Worm (Caenorhabditis elegans): Measurements from ENCODE around the gene K12H6.5.
A peak's percentile ranks its signal among the peaks of the same experiment; 100 is the strongest.

Gene K12H6.5

DNA sequence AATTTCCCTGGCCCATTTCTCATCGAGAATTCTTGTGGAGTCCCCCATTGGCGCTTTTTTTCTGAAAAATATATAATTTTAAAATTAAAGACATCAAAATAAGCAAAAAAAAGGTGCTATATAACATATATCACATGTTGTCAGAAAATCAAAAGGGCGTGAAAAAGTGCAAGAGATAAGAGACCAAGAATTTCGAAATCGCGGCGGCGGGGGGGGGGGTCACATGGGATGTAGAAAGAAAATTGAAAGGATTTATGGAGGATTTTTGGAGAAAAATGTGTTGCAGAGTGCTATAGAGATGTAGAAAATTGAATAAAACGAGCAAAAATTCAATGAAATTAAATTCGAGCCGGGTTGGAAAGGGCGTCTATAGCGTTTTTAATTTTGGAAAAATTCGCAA, 5.2 kb upstream of the K12H6.5 start, which contains the start of gene K12H6.6:
Gene K12H6.6 (minus strand): TSS at position 61 of the 400 bp plus-strand sequence.
- TF ChIP-seq lin-11 (tag; optimal IDR thresholded peaks at IDR 0.05), result no peak
- TF ChIP-seq C34F6.9 (tag; optimal IDR thresholded peaks at IDR 0.05), result peak; percentile 14
- no peak for TF ChIP-seq sem-4 (tag; optimal IDR thresholded peaks at IDR 0.05)

ce11 chrII:2830144-2830543, 4.2 kb upstream of the K12H6.5 start:
- TF ChIP-seq peb-1 (tag; optimal IDR thresholded peaks at IDR 0.05), result no peak
- no peak for TF ChIP-seq nhr-6 (tag; optimal IDR thresholded peaks at IDR 0.05)
- no peak for TF ChIP-seq unc-39 (tag; optimal IDR thresholded peaks at IDR 0.05)
- TF ChIP-seq lin-11 (tag; optimal IDR thresholded peaks at IDR 0.05), result no peak
- no peak for TF ChIP-seq nhr-12 (tag; optimal IDR thresholded peaks at IDR 0.05)
- no peak for TF ChIP-seq mab-5 (tag; optimal IDR thresholded peaks at IDR 0.05)
- TF ChIP-seq nhr-25 (tag; optimal IDR thresholded peaks at IDR 0.05), result no peak
- TF ChIP-seq fos-1 (tag; optimal IDR thresholded peaks at IDR 0.05), result no peak
- TF ChIP-seq aly-2 (tag; optimal IDR thresholded peaks at IDR 0.05), result no peak
- TF ChIP-seq nhr-10 (tag; optimal IDR thresholded peaks at IDR 0.05), result no peak
- TF ChIP-seq nhr-11 (tag; optimal IDR thresholded peaks at IDR 0.05), result no peak
- TF ChIP-seq lin-13 (GFP tag; optimal IDR thresholded peaks at IDR 0.05), result no peak

DNA sequence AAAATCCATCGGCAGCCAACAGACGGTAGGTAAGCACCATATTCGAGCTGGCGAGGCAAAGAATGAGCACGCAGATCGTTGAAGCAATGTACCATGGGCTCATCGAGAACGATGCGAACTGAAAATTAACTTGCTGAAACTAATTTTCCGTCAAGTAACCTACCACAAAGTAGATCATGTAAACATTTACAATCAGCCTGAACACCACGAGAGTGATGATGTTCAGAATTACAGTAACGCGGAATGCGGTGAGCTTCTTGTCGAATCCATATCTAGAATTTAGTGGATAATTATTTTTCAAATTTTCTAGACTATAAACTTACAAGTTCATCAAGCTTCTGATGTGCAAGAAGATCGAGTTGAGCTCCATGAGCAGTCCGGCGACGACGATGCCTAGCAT, 3.5 kb upstream of the K12H6.5 start:
- no peak for TF ChIP-seq ZK546.5 (tag; optimal IDR thresholded peaks at IDR 0.05)
- no peak for TF ChIP-seq ama-1 (optimal IDR thresholded peaks at IDR 0.05)
- TF ChIP-seq aly-2 (tag; optimal IDR thresholded peaks at IDR 0.05), result no peak
- TF ChIP-seq nhr-6 (tag; optimal IDR thresholded peaks at IDR 0.05), result no peak
- TF ChIP-seq mab-5 (tag; optimal IDR thresholded peaks at IDR 0.05), result no peak
- no peak for TF ChIP-seq blmp-1 (tag; optimal IDR thresholded peaks at IDR 0.05; ENCODE audit: insufficient read depth)
- TF ChIP-seq R02D3.7 (tag; optimal IDR thresholded peaks at IDR 0.05), result no peak
- TF ChIP-seq nhr-12 (tag; optimal IDR thresholded peaks at IDR 0.05), result no peak
- no peak for TF ChIP-seq unc-62 (GFP tag; optimal IDR thresholded peaks at IDR 0.05)
- TF ChIP-seq zag-1 (tag; optimal IDR thresholded peaks at IDR 0.05), result no peak
- TF ChIP-seq lsy-2 (tag; optimal IDR thresholded peaks at IDR 0.05), result no peak
- TF ChIP-seq nhr-77 (tag; optimal IDR thresholded peaks at IDR 0.05), result no peak
- TF ChIP-seq elt-3 (tag; optimal IDR thresholded peaks at IDR 0.05), result no peak
- no peak for TF ChIP-seq egl-27 (tag; optimal IDR thresholded peaks at IDR 0.05)
- no peak for TF ChIP-seq gmeb-1 (tag; optimal IDR thresholded peaks at IDR 0.05)
- TF ChIP-seq sma-3 (GFP tag; optimal IDR thresholded peaks at IDR 0.05), result no peak
- no peak for TF ChIP-seq nhr-10 (tag; optimal IDR thresholded peaks at IDR 0.05)
- TF ChIP-seq nhr-25 (tag; optimal IDR thresholded peaks at IDR 0.05), result no peak
- TF ChIP-seq lin-39 (tag; optimal IDR thresholded peaks at IDR 0.05), result no peak

DNA sequence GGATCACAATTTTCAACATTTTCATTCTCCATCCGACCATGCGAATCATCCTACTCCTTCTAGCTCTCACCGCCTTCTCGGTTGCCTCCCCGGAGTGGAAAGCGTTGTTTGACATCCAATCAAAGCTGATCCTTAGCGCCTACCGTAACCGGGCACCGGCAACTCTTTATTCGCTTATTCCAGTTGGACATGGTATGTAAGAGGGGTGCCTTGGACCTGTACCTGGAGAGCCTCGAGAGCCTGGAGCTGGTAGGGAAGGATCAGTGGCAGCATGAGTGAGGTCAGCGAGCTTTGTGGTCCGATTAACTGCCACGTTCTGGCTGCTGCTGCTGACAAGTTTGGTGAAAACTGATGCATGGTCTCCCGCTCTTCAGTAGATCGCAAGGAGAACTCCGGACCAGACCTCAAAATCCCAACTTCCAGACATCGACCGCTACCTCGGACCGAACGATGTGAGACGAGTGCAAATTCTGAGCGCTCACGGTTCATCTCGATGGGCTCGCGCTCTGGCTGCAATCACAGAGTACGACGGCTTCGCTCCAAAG, 2.0 kb upstream of the K12H6.5 start, which contains the start of gene K12H6.8:
Gene K12H6.8 (plus strand): TSS at position 38 of the 545 bp plus-strand sequence.
- TF ChIP-seq mab-5 (tag; optimal IDR thresholded peaks at IDR 0.05), result no peak
- TF ChIP-seq sma-3 (GFP tag; optimal IDR thresholded peaks at IDR 0.05), result no peak
- no peak for TF ChIP-seq blmp-1 (tag; optimal IDR thresholded peaks at IDR 0.05; ENCODE audit: insufficient read depth)
- TF ChIP-seq nhr-237 (tag; optimal IDR thresholded peaks at IDR 0.05), result no peak
- no peak for TF ChIP-seq peb-1 (tag; optimal IDR thresholded peaks at IDR 0.05)
- no peak for TF ChIP-seq gmeb-1 (tag; optimal IDR thresholded peaks at IDR 0.05)
- no peak for TF ChIP-seq mdl-1 (tag; optimal IDR thresholded peaks at IDR 0.05)
- no peak for TF ChIP-seq nhr-77 (tag; optimal IDR thresholded peaks at IDR 0.05)
- no peak for TF ChIP-seq nhr-21 (tag; optimal IDR thresholded peaks at IDR 0.05)
- TF ChIP-seq nhr-129 (tag; optimal IDR thresholded peaks at IDR 0.05), result no peak
- TF ChIP-seq sma-9 (GFP tag; optimal IDR thresholded peaks at IDR 0.05), result no peak
- TF ChIP-seq sma-9 (tag; optimal IDR thresholded peaks at IDR 0.05), result no peak
- no peak for TF ChIP-seq elt-1 (tag; optimal IDR thresholded peaks at IDR 0.05)
- TF ChIP-seq dmd-4 (tag; optimal IDR thresholded peaks at IDR 0.05), result no peak
- TF ChIP-seq Y55F3AM.14 (GFP tag; optimal IDR thresholded peaks at IDR 0.05), result no peak

ce11 chrII:2824169-2824568, 1.8 kb downstream of the K12H6.5 start, which contains the start of the genes K12H6.4 and K12H6.9:
Gene K12H6.4, minus strand, starts transcription at chrII:2824269.
Gene K12H6.9, plus strand, starts transcription at chrII:2824404.
- no peak for TF ChIP-seq C34F6.9 (tag; optimal IDR thresholded peaks at IDR 0.05)
- no peak for TF ChIP-seq snpc-4 (tag; optimal IDR thresholded peaks at IDR 0.05)
- TF ChIP-seq ZK546.5 (tag; optimal IDR thresholded peaks at IDR 0.05), result no peak
- TF ChIP-seq unc-62 (GFP tag; optimal IDR thresholded peaks at IDR 0.05), result no peak
- no peak for TF ChIP-seq ceh-82 (tag; optimal IDR thresholded peaks at IDR 0.05)
- TF ChIP-seq dmd-4 (tag; optimal IDR thresholded peaks at IDR 0.05), result no peak
- no peak for TF ChIP-seq nhr-129 (tag; optimal IDR thresholded peaks at IDR 0.05)
- TF ChIP-seq alr-1 (tag; optimal IDR thresholded peaks at IDR 0.05), result no peak
- TF ChIP-seq crh-2 (tag; optimal IDR thresholded peaks at IDR 0.05), result no peak
- TF ChIP-seq ceh-16 (tag; optimal IDR thresholded peaks at IDR 0.05), result no peak
- no peak for TF ChIP-seq unc-55 (GFP tag; optimal IDR thresholded peaks at IDR 0.05)
- no peak for TF ChIP-seq ama-1 (optimal IDR thresholded peaks at IDR 0.05)
- no peak for TF ChIP-seq unc-39 (tag; optimal IDR thresholded peaks at IDR 0.05)
- no peak for TF ChIP-seq ztf-1 (GFP tag; conservative IDR thresholded peaks at IDR 0.05)
- no peak for TF ChIP-seq nhr-21 (tag; optimal IDR thresholded peaks at IDR 0.05)
- TF ChIP-seq lin-13 (GFP tag; optimal IDR thresholded peaks at IDR 0.05), result no peak
- no peak for TF ChIP-seq zag-1 (tag; optimal IDR thresholded peaks at IDR 0.05)
- TF ChIP-seq elt-3 (tag; optimal IDR thresholded peaks at IDR 0.05), result no peak

All from whole organism, L2 larva.